Worm (Caenorhabditis elegans) whole organism, L4 larva: Measurements from ENCODE around the gene spe-44.

Experiments used
- Y105C5A.15 ChIP-seq: fragments of 200-800 bp; sonication (Bioruptor generic); IDR thresholded peaks from 2 replicates; pipeline ENCODE4 v1.3.6; 2022; ENCODE audit warnings: missing genetic modification characterization, missing compliant biosample characterization
- Y5F2A.4 ChIP-seq: fragments of 200-800 bp; sonication (Bioruptor generic); optimal IDR thresholded peaks from 2 replicates; lab custom pipeline; 2018; ENCODE audit warnings: mild to moderate bottlenecking, missing genetic modification characterization, missing compliant biosample characterization
- ces-1 ChIP-seq: fragments of 150-350 bp; sonication (generic microtip); optimal IDR thresholded peaks from 4 replicates; lab custom pipeline; 2014; ENCODE audit warnings: missing biosample characterization, missing genetic modification reagents, missing genetic modification characterization
- gei-8 ChIP-seq: fragments of 200-800 bp; sonication (Bioruptor generic); optimal IDR thresholded peaks from 2 replicates; lab custom pipeline; 2018; ENCODE audit warnings: mild to moderate bottlenecking, missing genetic modification characterization, missing compliant biosample characterization
- lin-13 ChIP-seq: fragments of 150-350 bp; optimal IDR thresholded peaks from 2 replicates; lab custom pipeline; 2014; ENCODE audit warnings: missing biosample characterization, missing genetic modification reagents, missing genetic modification characterization
- nhr-76 ChIP-seq: fragments of 150-350 bp; optimal IDR thresholded peaks from 2 replicates; lab custom pipeline; 2014; ENCODE audit warnings: missing biosample characterization, missing genetic modification characterization
- snpc-1.2 ChIP-seq: fragments of 200-800 bp; sonication (Bioruptor generic); IDR thresholded peaks from 2 replicates; pipeline ENCODE4 v1.3.6; 2022; ENCODE audit warnings: missing genetic modification reagents, missing genetic modification characterization, missing compliant biosample characterization

- no peak for TF ChIP-seq Y5F2A.4
- no peak for TF ChIP-seq snpc-1.2 (GFP tag; lab: Robert Waterston, UW)
- no peak for TF ChIP-seq nhr-76 (tag; lab: Kevin White, UChicago)
- no peak for TF ChIP-seq gei-8 (GFP tag; lab: Kevin White, UChicago)
- no peak for TF ChIP-seq Y105C5A.15 (GFP tag; lab: Robert Waterston, UW)
- no peak for TF ChIP-seq ces-1
- TF ChIP-seq lin-13 (GFP tag; lab: Kevin White, UChicago): no peak
Measured at ce11 chrIV:12408625-12409024, 45.4 kb downstream of the spe-44 start, which contains the start of gene dsb-1.
